Fruit fly (Drosophila melanogaster): ENCODE results near the gene bru3.

DNA sequence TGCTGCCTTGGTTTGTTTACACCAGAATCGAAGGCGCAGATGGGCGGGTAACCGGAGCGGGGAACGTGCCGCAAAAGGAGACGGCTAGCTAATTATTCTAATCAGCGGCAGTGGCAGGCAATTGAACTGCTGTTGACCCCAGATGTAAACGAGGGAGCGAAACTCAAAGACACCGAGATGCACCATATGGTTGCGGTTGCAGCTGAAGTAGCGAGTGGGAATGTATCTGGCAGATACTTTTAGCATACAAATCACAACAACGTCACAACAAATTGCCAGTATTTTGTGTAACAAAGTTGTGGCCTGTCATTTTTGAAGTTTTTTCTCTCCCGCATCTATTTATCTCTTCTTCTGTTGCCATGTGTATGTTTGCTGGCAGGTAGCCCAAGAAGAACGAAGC, 128.5 kb downstream of the bru3 start:
- no peak for TF ChIP-seq CG8478 (optimal IDR thresholded peaks at IDR 0.05)
- TF ChIP-seq CTCF (optimal IDR thresholded peaks at IDR 0.05): no peak

Measured in S2 (cell line).